Fruit fly (Drosophila melanogaster) whole organism, wandering third instar larva: ENCODE measurements around the gene CG14573.

Experiments used
- Abd-B ChIP-seq: fragments of >200 bp; optimal IDR thresholded peaks from 2 replicates; lab custom pipeline; 2017; ENCODE audit warnings: missing biosample characterization, missing genetic modification characterization
- CG32264 ChIP-seq: fragments of 200-800 bp; sonication (Bioruptor generic); optimal IDR thresholded peaks from 2 replicates; lab custom pipeline; 2016; ENCODE audit warnings: missing biosample characterization, missing genetic modification characterization
- CG9705 ChIP-seq: fragments of 200-800 bp; sonication (Bioruptor generic); optimal IDR thresholded peaks from 2 replicates; lab custom pipeline; 2018; ENCODE audit warnings: missing biosample characterization, mild to moderate bottlenecking, missing genetic modification characterization
- CrebA ChIP-seq: fragments of 200-800 bp; sonication (Bioruptor generic); optimal IDR thresholded peaks from 2 replicates; lab custom pipeline; 2016; ENCODE audit warnings: missing biosample characterization, mild to moderate bottlenecking, missing genetic modification characterization, borderline replicate concordance
- GATAd ChIP-seq: sonication (Bioruptor generic); optimal IDR thresholded peaks from 2 replicates; lab custom pipeline; 2016; ENCODE audit warnings: missing biosample characterization, missing genetic modification characterization
- HLH106 ChIP-seq: fragments of 200-800 bp; optimal IDR thresholded peaks from 3 replicates; lab custom pipeline; 2019; ENCODE audit warnings: missing biosample characterization, mild to moderate bottlenecking, missing genetic modification characterization, moderate library complexity
- Hnf4 ChIP-seq: fragments of 200-800 bp; sonication (Bioruptor generic); optimal IDR thresholded peaks from 2 replicates; lab custom pipeline; 2016; ENCODE audit warnings: missing biosample characterization, mild to moderate bottlenecking, missing genetic modification characterization
- Hr83 ChIP-seq: fragments of 200-300 bp; sonication (Bioruptor generic); optimal IDR thresholded peaks from 2 replicates; lab custom pipeline; 2016; ENCODE audit warnings: missing biosample characterization, mild to moderate bottlenecking, missing genetic modification characterization, moderate library complexity; ENCODE audit not compliant: poor library complexity, severe bottlenecking
- Mio ChIP-seq: sonication (Bioruptor generic); optimal IDR thresholded peaks from 2 replicates; lab custom pipeline; 2016; ENCODE audit warnings: missing biosample characterization, missing genetic modification characterization
- Myc ChIP-seq: fragments of >200 bp; optimal IDR thresholded peaks from 2 replicates; lab custom pipeline; 2017
- N ChIP-seq: fragments of >200 bp; optimal IDR thresholded peaks from 2 replicates; lab custom pipeline; 2018; ENCODE audit warnings: missing biosample characterization, missing external identifiers, missing genetic modification characterization
- Rel ChIP-seq, 2 experiments: fragments of 200-800 bp; sonication (Bioruptor generic) in 1 of 2; optimal IDR thresholded peaks; 2 replicates in 1 of 2; 3 replicates in 1 of 2; lab custom pipeline; 2016 to 2019; ENCODE audit warnings: mild to moderate bottlenecking in 2 of 2, missing biosample characterization in 2 of 2, missing genetic modification characterization in 2 of 2, moderate library complexity in 1 of 2
- Vsx2 ChIP-seq: fragments of 200-300, 225-300 bp; sonication (Bioruptor generic); optimal IDR thresholded peaks from 2 replicates; lab custom pipeline; 2018; ENCODE audit warnings: missing biosample characterization, missing genetic modification characterization; ENCODE audit not compliant: partially characterized antibody
- brk ChIP-seq: fragments of 200-800 bp; sonication (Bioruptor generic); optimal IDR thresholded peaks from 2 replicates; lab custom pipeline; 2016; ENCODE audit warnings: missing biosample characterization, mild to moderate bottlenecking, missing genetic modification characterization
- dl ChIP-seq, 2 experiments: fragments of 175-275, 200-275 bp in 1 of 2; fragments of 200-275 bp in 1 of 2; sonication (Bioruptor generic); optimal IDR thresholded peaks; lab custom pipeline; 2018; ENCODE audit warnings: mild to moderate bottlenecking in 2 of 2, missing biosample characterization in 2 of 2, missing genetic modification characterization in 2 of 2, moderate library complexity in 2 of 2; ENCODE audit not compliant: partially characterized antibody in 2 of 2, insufficient read depth in 1 of 2
- dmrt93B ChIP-seq: fragments of 200-800 bp; sonication (Bioruptor generic); optimal IDR thresholded peaks from 2 replicates; lab custom pipeline; 2018; ENCODE audit warnings: missing biosample characterization, mild to moderate bottlenecking, missing genetic modification characterization
- dsf ChIP-seq: sonication (Bioruptor generic); optimal IDR thresholded peaks from 2 replicates; lab custom pipeline; 2016; ENCODE audit warnings: missing biosample characterization, missing genetic modification characterization, borderline replicate concordance
- ey ChIP-seq: fragments of 200-800 bp; sonication (Bioruptor generic); optimal IDR thresholded peaks from 2 replicates; lab custom pipeline; 2016; ENCODE audit warnings: missing biosample characterization, missing genetic modification characterization
- foxo ChIP-seq, 2 experiments: fragments of 200-800 bp; sonication (Bioruptor generic); optimal IDR thresholded peaks; 2 replicates in 1 of 2; 3 replicates in 1 of 2; lab custom pipeline; 2016 to 2017; ENCODE audit warnings: missing biosample characterization in 2 of 2, missing genetic modification characterization in 2 of 2
- fru ChIP-seq: fragments of 200-800 bp; sonication (Bioruptor generic); optimal IDR thresholded peaks from 3 replicates; lab custom pipeline; 2016; ENCODE audit warnings: missing biosample characterization, mild to moderate bottlenecking, missing genetic modification characterization
- jim ChIP-seq: fragments of 175-275, 200-325 bp; sonication (Bioruptor generic); optimal IDR thresholded peaks from 2 replicates; lab custom pipeline; 2016; ENCODE audit warnings: missing biosample characterization, mild to moderate bottlenecking, missing genetic modification characterization
- lola ChIP-seq: fragments of >200 bp; optimal IDR thresholded peaks from 2 replicates; lab custom pipeline; 2017; ENCODE audit warnings: missing biosample characterization, missing genetic modification characterization
- pan ChIP-seq: fragments of >200 bp; optimal IDR thresholded peaks from 2 replicates; lab custom pipeline; 2017
- psq ChIP-seq: fragments of 200-800 bp; sonication (Bioruptor generic); optimal IDR thresholded peaks from 3 replicates; lab custom pipeline; 2017; ENCODE audit warnings: missing biosample characterization, mild to moderate bottlenecking, missing genetic modification characterization, moderate library complexity
- rgr ChIP-seq: fragments of 200-800 bp; sonication (Bioruptor generic); optimal IDR thresholded peaks from 3 replicates; lab custom pipeline; 2016; ENCODE audit warnings: missing biosample characterization, mild to moderate bottlenecking, missing genetic modification characterization
- sage ChIP-seq: fragments of 200-800 bp; sonication (Bioruptor generic); optimal IDR thresholded peaks from 2 replicates; lab custom pipeline; 2016; ENCODE audit warnings: missing biosample characterization, mild to moderate bottlenecking, missing genetic modification characterization
- sv ChIP-seq: fragments of 200-800 bp; sonication (Bioruptor generic); optimal IDR thresholded peaks from 3 replicates; lab custom pipeline; 2016; ENCODE audit warnings: missing biosample characterization, missing genetic modification characterization
- tai ChIP-seq: sonication (Bioruptor generic); optimal IDR thresholded peaks from 2 replicates; lab custom pipeline; 2016; ENCODE audit warnings: missing biosample characterization, missing genetic modification characterization
- usp ChIP-seq: fragments of >200 bp; optimal IDR thresholded peaks from 2 replicates; lab custom pipeline; 2017; ENCODE audit warnings: missing biosample characterization, missing genetic modification characterization
- woc ChIP-seq: sonication (Bioruptor generic); optimal IDR thresholded peaks from 2 replicates; lab custom pipeline; 2016; ENCODE audit warnings: missing biosample characterization, mild to moderate bottlenecking, missing genetic modification characterization

The CG14573 gene

DNA sequence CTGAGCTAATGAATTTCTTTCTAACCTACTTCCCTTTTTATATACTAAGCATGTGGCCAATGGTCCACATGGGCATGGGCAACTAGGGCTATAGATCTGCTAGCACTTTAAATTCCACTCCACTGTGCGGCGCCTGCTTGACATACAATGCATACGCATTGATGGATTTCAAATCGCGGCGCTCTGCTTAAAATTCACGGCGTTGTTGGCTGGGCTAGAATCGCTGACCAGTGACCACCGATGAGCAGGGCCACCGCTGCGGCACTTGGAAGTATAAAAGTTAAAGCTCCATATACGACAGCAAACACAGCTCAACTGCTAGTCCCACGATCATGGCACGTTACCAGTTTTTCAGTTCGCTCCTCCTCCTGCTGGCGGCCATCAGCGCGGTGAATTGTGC lies at the start of gene CG14573:
CG14573 (plus strand) TSS at position 301 of the 400 bp plus-strand sequence.
- TF ChIP-seq usp (GFP tag; lab: Kevin White, UChicago) = no peak
- TF ChIP-seq ey (GFP tag; lab: Kevin White, UChicago) = no peak
- TF ChIP-seq dsf (GFP tag; lab: Kevin White, UChicago) = no peak
- TF ChIP-seq Hnf4 = no peak
- TF ChIP-seq lola = no peak
- no peak for TF ChIP-seq rgr

DNA sequence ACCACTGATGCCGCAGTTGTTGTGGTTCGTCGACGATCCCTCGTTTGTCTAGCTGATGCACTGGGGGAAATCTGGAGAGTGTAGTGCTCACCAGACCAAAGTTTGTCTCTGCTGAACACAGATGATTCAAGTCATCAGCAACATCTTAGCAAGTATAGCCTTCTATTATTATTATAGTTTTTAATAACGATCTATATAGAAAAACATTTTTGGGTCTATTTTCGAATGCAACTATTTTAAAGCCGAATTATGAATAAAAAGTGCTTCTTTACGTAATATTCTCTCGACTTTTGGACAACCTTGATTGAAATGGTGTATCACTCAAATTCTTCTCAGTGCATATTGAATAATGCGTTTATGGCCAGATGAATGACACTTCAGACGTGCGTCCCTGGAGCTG lies 48.1 kb upstream of the CG14573 start:
- TF ChIP-seq N (GFP tag; lab: Kevin White, UChicago) = no peak
- no peak for TF ChIP-seq psq (GFP tag; lab: Kevin White, UChicago)
- TF ChIP-seq foxo (GFP tag; optimal IDR thresholded peaks at IDR 0.05; lab: Kevin White, UChicago) = peak in 1 of 2 experiments; percentile 1

DNA sequence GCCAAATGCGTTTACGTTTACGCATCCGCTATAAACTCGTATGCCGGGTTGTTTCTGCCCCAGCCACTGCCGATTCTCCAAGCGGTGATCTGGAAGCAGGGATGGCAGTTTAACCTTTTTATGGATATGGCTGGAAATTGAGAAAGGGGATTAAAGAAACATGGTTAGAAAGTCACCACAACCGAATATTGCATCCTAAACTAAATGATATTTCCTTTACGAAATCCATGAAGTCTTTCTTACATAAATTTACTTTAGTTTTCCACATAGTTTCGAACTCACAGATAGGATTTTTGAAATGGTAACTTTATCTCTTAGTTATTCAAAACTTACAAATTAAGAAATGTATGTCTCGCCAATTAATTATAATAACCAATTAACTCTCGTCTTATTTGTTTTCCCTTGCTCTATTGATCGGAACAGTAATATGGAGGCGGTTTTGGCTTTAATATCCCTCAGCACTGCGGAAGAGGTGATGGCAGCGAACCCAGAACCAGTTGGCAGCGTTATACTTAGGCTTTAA lies 45.2 kb upstream of the CG14573 start:
- TF ChIP-seq Myc (lab: Kevin White, UChicago) (peak; percentile 58), ey (GFP tag; lab: Kevin White, UChicago) (no peak), fru (GFP tag; lab: Kevin White, UChicago) (no peak), woc (GFP tag; lab: Kevin White, UChicago) (peak; percentile 62)

DNA sequence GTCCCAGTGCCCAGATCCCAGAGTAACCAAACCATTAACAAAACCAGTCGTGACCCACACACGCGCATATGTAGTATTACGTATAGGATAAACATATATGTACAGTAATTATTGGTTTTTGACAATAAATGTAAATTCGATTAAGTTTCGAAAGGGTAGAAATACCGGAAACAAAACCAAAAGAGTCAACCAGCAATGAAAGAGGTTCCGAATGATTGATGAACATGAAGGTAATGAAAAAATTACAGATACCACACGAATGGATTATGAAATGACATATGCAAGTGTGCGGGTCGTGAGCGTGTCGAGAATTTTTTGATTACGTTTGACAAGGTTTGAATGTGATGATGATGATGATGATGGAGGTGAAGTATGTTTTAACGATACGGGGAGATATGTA lies 39.3 kb upstream of the CG14573 start:
- TF ChIP-seq pan (no peak), CrebA (GFP tag; lab: Kevin White, UChicago) (no peak), HLH106 (tag; lab: Kevin White, UChicago) (no peak), CG32264 (GFP tag; lab: Kevin White, UChicago) (no peak), jim (GFP tag; lab: Kevin White, UChicago) (no peak), dl (GFP tag; optimal IDR thresholded peaks at IDR 0.05; lab: Kevin White, UChicago; ENCODE audit: insufficient read depth in 1 of 2, partially characterized antibody in 2 of 2) (no peak), Rel (GFP tag; optimal IDR thresholded peaks at IDR 0.05; lab: Kevin White, UChicago) (no peak), Rel (tag; optimal IDR thresholded peaks at IDR 0.05; lab: Kevin White, UChicago) (no peak), dsf (GFP tag; lab: Kevin White, UChicago) (no peak), Hr83 (GFP tag; lab: Kevin White, UChicago) (no peak), Abd-B (GFP tag; lab: Kevin White, UChicago) (no peak), CG9705 (no peak)

DNA sequence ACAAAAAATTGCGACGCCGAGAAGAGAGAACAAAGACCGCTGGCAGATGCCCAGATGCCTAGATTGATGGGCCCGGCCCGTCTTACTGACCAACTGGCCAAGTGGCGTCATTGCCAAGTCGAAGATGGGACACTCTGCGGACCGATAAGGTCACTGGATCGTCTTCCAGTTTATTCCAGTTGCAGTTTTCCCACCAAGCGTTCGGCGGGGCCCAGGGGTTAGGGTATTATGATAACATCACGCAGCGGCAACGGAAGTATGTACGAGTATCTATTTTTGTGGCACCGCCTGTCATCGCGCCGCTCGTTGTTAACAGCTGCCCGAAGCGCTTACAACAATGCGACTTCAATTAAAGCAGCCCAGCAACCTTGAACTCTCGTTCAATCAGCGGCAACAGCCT lies 33.8 kb upstream of the CG14573 start:
- TF ChIP-seq jim (GFP tag; lab: Kevin White, UChicago) = no peak
- no peak for TF ChIP-seq dl (GFP tag; optimal IDR thresholded peaks at IDR 0.05; lab: Kevin White, UChicago; ENCODE audit: insufficient read depth in 1 of 2, partially characterized antibody in 2 of 2)
- TF ChIP-seq sv (GFP tag; lab: Kevin White, UChicago) = no peak
- TF ChIP-seq tai (GFP tag; lab: Kevin White, UChicago) = no peak
- TF ChIP-seq Vsx2 = no peak
- TF ChIP-seq N (GFP tag; lab: Kevin White, UChicago) = no peak
- no peak for TF ChIP-seq brk
- TF ChIP-seq HLH106 (tag; lab: Kevin White, UChicago) = no peak
- TF ChIP-seq Myc (lab: Kevin White, UChicago) = no peak
- TF ChIP-seq CG32264 (GFP tag; lab: Kevin White, UChicago) = no peak
- TF ChIP-seq CrebA (GFP tag; lab: Kevin White, UChicago) = no peak
- TF ChIP-seq dmrt93B = no peak
- no peak for TF ChIP-seq GATAd
- TF ChIP-seq Hnf4 = no peak
- TF ChIP-seq Rel (GFP tag; optimal IDR thresholded peaks at IDR 0.05; lab: Kevin White, UChicago) = no peak
- TF ChIP-seq Rel (tag; optimal IDR thresholded peaks at IDR 0.05; lab: Kevin White, UChicago) = no peak
- TF ChIP-seq pan = no peak
- TF ChIP-seq woc (GFP tag; lab: Kevin White, UChicago) = no peak
- TF ChIP-seq Mio = no peak
- no peak for TF ChIP-seq sage (GFP tag; lab: Kevin White, UChicago)
- TF ChIP-seq, all 38 proteins: peak for 0
